Fruit fly (Drosophila melanogaster) S2 (cell line): ENCODE results near the gene Non2.

Experiments used
- CG8478 ChIP-seq: fragments of >200 bp; optimal IDR thresholded peaks from 2 replicates; lab custom pipeline; 2018
- CTCF ChIP-seq, 2 experiments: fragments of >200 bp; optimal IDR thresholded peaks; 2 replicates each; lab custom pipeline; 2018

Non2 gene

DNA sequence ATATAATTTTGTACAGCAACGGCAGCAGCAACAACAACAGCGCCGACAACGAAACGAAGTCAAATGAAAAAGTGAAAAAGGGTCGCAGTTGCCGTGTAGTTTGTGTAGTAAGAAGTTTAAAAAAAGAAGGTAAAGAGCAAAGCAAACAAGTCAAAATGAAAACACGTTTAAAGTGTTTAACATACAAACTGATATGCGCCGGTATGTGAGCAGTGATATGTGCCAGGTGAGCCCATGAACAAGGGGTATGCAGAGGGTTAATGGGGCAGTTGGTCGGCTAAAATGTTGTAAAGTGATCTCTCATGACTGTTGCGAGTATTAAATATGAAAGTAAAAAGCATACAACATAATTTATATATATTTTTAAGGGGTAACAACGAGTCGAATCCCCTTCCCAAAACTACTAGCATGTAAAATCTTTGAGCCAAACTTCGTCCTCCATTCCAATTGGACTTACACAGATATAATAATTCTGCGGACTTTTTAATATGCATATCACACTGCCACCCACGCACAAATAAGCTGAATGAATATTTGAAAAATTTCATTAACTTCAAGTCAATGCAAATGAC lies 39.2 kb downstream of the Non2 start:
- TF ChIP-seq CG8478 (no peak), CTCF (optimal IDR thresholded peaks at IDR 0.05; lab: Kevin White, UChicago) (no peak)

DNA sequence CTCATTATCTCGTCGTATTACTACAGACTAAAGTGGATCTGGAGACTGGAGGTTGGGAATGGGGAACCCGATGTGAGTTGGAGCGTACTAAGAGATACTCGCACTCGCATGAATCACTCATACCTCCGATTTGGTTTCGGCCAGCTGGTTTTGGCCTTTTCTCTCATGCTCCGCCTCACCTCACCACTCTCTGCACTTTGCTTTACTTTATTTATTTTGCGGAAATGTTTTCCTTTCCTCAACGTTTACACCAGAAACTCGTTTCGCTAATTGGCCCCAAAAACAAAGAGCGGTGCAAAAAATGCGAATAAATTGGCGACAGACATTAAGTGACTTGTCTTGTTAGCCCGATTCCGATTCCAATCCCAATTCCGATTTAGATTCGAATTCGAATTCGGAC lies 40.6 kb downstream of the Non2 start:
- TF ChIP-seq CG8478, result no peak
- TF ChIP-seq CTCF (optimal IDR thresholded peaks at IDR 0.05; lab: Kevin White, UChicago), result no peak

dm6 chr3L:2808278-2808892 lies 41.6 kb downstream of the Non2 start:
- no peak for TF ChIP-seq CTCF (optimal IDR thresholded peaks at IDR 0.05; lab: Kevin White, UChicago)

- TF ChIP-seq CTCF (optimal IDR thresholded peaks at IDR 0.05; lab: Kevin White, UChicago) (no peak), CG8478 (no peak)
Observed at dm6 chr3L:2809767-2810166, 43.0 kb downstream of the Non2 start.

DNA sequence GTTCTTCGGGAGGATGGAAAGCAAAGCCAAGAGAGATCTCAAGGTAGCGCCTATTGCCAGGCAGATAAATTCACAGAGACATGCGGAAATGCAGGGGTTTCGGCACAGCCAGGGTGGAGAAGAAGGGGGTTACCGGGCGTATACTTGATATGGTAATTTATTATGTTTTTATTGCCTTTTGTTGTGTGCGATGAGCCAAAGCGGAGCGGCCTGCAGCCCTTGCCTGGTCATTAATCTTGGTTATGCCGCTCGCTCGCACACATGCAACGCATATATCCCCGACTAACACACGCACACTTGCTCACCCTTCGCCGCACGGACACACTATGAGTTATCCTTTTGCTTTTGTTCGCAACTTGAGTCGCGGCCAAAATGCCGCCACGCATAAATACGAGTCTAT lies 49.9 kb downstream of the Non2 start:
- TF ChIP-seq CTCF (optimal IDR thresholded peaks at IDR 0.05; lab: Kevin White, UChicago) (no peak), CG8478 (no peak)

DNA sequence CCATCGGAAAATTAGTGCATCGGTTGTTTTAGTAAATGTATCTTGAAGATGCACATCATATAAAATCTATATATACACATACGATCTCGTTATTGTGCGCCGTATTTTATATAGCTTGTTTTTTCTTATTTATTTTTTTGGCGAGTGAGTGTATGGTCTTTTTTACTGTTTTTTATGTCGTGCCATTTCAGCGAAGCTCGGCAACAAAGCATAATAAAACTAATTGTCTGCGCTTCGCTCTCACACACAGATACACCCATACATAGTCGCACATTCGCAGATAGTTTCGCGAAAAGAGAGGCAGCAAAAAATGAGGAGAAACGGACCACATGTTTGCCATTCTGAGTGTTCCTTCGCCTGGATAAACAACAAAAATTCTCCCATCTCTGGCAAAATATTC lies 51.1 kb downstream of the Non2 start:
- no peak for TF ChIP-seq CG8478
- no peak for TF ChIP-seq CTCF (optimal IDR thresholded peaks at IDR 0.05; lab: Kevin White, UChicago)
